Worm (Caenorhabditis elegans) whole organism, L1 larva: Measurements from ENCODE around the gene F42F12.11.
A peak's percentile ranks its signal among the peaks of the same experiment; 100 is the strongest.

Experiments
- F16B12.6 ChIP-seq: fragments of 150-350 bp; optimal IDR thresholded peaks from 2 replicates; lab custom pipeline; 2014; ENCODE audit warnings: missing biosample characterization, missing genetic modification characterization
- aly-2 ChIP-seq: fragments of 150-350 bp; optimal IDR thresholded peaks from 2 replicates; lab custom pipeline; 2014; ENCODE audit warnings: missing biosample characterization, missing genetic modification characterization
- blmp-1 ChIP-seq: fragments of 150-350 bp; optimal IDR thresholded peaks from 2 replicates; lab custom pipeline; 2014; ENCODE audit warnings: missing biosample characterization, missing genetic modification characterization
- ets-5 ChIP-seq: fragments of 200-800 bp; sonication (Bioruptor generic); IDR thresholded peaks from 2 replicates; pipeline ENCODE4 v1.3.6; 2022; ENCODE audit warnings: missing genetic modification characterization, missing compliant biosample characterization
- hpl-2 ChIP-seq: fragments of 150-350 bp; optimal IDR thresholded peaks from 2 replicates; lab custom pipeline; 2014; ENCODE audit warnings: missing biosample characterization, missing genetic modification reagents, missing genetic modification characterization
- mef-2 ChIP-seq: fragments of 150-350 bp; optimal IDR thresholded peaks from 2 replicates; lab custom pipeline; 2014; ENCODE audit warnings: missing biosample characterization, missing genetic modification characterization
- nhr-19 ChIP-seq: fragments of 200-800 bp; sonication (Bioruptor generic); conservative IDR thresholded peaks from 2 replicates; pipeline ENCODE4 v1.3.6; 2022; ENCODE audit warnings: missing genetic modification characterization, missing compliant biosample characterization
- nhr-84 ChIP-seq: sonication (generic microtip); optimal IDR thresholded peaks from 2 replicates; lab custom pipeline; 2017; ENCODE audit warnings: missing biosample characterization, missing genetic modification characterization
- swsn-7 ChIP-seq: sonication (generic microtip); optimal IDR thresholded peaks from 2 replicates; lab custom pipeline; 2016; ENCODE audit warnings: missing genetic modification characterization, missing compliant biosample characterization
- tbx-2 ChIP-seq: sonication (generic microtip); optimal IDR thresholded peaks from 2 replicates; lab custom pipeline; 2016; ENCODE audit warnings: missing genetic modification characterization, missing compliant biosample characterization
- unc-62 ChIP-seq: fragments of 150-350 bp; optimal IDR thresholded peaks from 2 replicates; lab custom pipeline; 2014; ENCODE audit warnings: missing biosample characterization, missing genetic modification reagents, missing genetic modification characterization
- ztf-11 ChIP-seq, 2 experiments: sonication (generic microtip); optimal IDR thresholded peaks; 2 replicates each; lab custom pipeline; 2016 to 2017; ENCODE audit warnings: missing genetic modification characterization in 2 of 2, missing biosample characterization in 1 of 2, missing compliant biosample characterization in 1 of 2

Gene F42F12.11

DNA sequence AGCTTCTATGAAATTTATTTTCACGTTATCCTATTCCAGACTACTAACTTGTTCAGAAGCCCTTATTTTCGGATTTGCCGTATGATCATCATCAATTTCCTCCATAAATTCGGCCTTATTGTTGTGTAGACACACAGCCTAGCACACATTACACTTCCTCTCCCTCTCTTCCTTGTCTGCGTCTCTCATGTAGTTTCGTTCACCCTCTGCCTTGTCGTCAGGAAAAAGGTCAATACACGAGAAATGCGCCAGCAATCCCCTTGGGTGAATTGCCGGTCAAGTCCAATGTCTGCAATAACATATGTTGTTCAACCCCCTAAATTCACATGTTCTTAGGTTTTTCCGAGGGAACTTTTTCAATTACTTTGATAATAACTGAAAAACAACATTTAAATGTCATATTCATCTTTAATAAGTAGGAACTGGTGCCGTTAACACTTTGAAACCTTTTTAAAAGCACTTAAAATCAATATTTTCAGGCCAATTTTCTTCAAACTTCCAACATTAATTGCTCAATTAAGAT lies 47.0 kb downstream of the F42F12.11 start, which contains the start of gene F17E5.2 (continued):
- TF ChIP-seq mef-2 (tag; lab: Kevin White, UChicago): peak; percentile 90
- peak; percentile 95 for TF ChIP-seq swsn-7 (tag; lab: Kevin White, UChicago)
- TF ChIP-seq ets-5 (GFP tag; lab: Robert Waterston, UW): no peak
- peak; percentile 59 for TF ChIP-seq F16B12.6 (tag; lab: Kevin White, UChicago)
- peak; percentile 95 for TF ChIP-seq nhr-19
- TF ChIP-seq aly-2 (tag; lab: Kevin White, UChicago): peak; percentile 72
- TF ChIP-seq hpl-2: peak; percentile 76
- TF ChIP-seq unc-62: peak; percentile 62
- TF ChIP-seq tbx-2 (tag; lab: Kevin White, UChicago): peak; percentile 94
- peak; percentile 86 for TF ChIP-seq blmp-1 (tag; lab: Kevin White, UChicago)
- peak in 1 of 2 experiments; percentile 85 for TF ChIP-seq ztf-11 (tag; optimal IDR thresholded peaks at IDR 0.05; lab: Kevin White, UChicago)
- no peak for TF ChIP-seq nhr-84 (tag; lab: Kevin White, UChicago)
